Fruit fly (Drosophila melanogaster) whole organism, embryonic: ENCODE results near the gene dlt.

Source experiments
- Antp ChIP-seq: fragments of 200-800 bp; sonication (Bioruptor generic); optimal IDR thresholded peaks from 3 replicates; lab custom pipeline; 2016; ENCODE audit warnings: missing biosample characterization, missing genetic modification characterization
- Atf-2 ChIP-seq: fragments of 200-800 bp; sonication (Bioruptor generic); optimal IDR thresholded peaks from 2 replicates; lab custom pipeline; 2016; ENCODE audit warnings: missing biosample characterization, missing genetic modification characterization
- Blimp-1 ChIP-seq: fragments of 200-800 bp; sonication (Bioruptor generic); optimal IDR thresholded peaks from 3 replicates; lab custom pipeline; 2018; ENCODE audit warnings: missing biosample characterization, missing genetic modification characterization, mild to moderate bottlenecking, moderate library complexity, missing genetic modification reagents
- CG10274 ChIP-seq: fragments of 200-800 bp; sonication (Bioruptor generic); optimal IDR thresholded peaks from 3 replicates; lab custom pipeline; 2017; ENCODE audit warnings: missing biosample characterization, mild to moderate bottlenecking, missing genetic modification characterization
- CG11456 ChIP-seq: fragments of 200-800 bp; sonication (Bioruptor generic); IDR thresholded peaks from 3 replicates; pipeline ENCODE4 v1.3.6; 2022; ENCODE audit warnings: missing biosample characterization, missing genetic modification characterization
- CG12744 ChIP-seq: fragments of 200-800 bp; sonication (Bioruptor generic); optimal IDR thresholded peaks from 2 replicates; lab custom pipeline; 2016; ENCODE audit warnings: missing biosample characterization, missing genetic modification characterization
- CG13123 ChIP-seq: fragments of 200-800 bp; sonication (Bioruptor generic); optimal IDR thresholded peaks from 2 replicates; lab custom pipeline; 2016; ENCODE audit warnings: missing biosample characterization, missing genetic modification characterization
- CG13296 ChIP-seq: fragments of 200-800 bp; sonication (Bioruptor generic); optimal IDR thresholded peaks from 3 replicates; lab custom pipeline; 2018; ENCODE audit warnings: missing biosample characterization, mild to moderate bottlenecking, missing genetic modification characterization
- CG14050 ChIP-seq: fragments of 200-800 bp; sonication (Bioruptor generic); IDR thresholded peaks from 3 replicates; pipeline ENCODE4 v1.3.6; 2022; ENCODE audit warnings: missing biosample characterization, missing genetic modification characterization
- CG18476 ChIP-seq: fragments of 200-800 bp; sonication (Bioruptor generic); optimal IDR thresholded peaks from 2 replicates; lab custom pipeline; 2016; ENCODE audit warnings: missing biosample characterization, mild to moderate bottlenecking, missing genetic modification characterization
- CG3847 ChIP-seq: fragments of 200-800 bp; sonication (Bioruptor generic); IDR thresholded peaks from 2 replicates; pipeline ENCODE4 v1.3.6; 2022; ENCODE audit warnings: missing biosample characterization, missing genetic modification characterization
- CG4617 ChIP-seq: fragments of 200-800 bp; sonication (Bioruptor generic); optimal IDR thresholded peaks from 3 replicates; lab custom pipeline; 2016; ENCODE audit warnings: missing biosample characterization, missing genetic modification characterization, borderline replicate concordance
- CG4730 ChIP-seq: fragments of 200-800 bp; sonication (Bioruptor generic); IDR thresholded peaks from 2 replicates; pipeline ENCODE4 v1.3.6; 2022; ENCODE audit warnings: missing biosample characterization, missing genetic modification characterization
- CG6272 ChIP-seq: fragments of 200-800 bp; sonication (Bioruptor generic); IDR thresholded peaks from 2 replicates; pipeline ENCODE4 v1.3.6; 2022; ENCODE audit warnings: missing biosample characterization, missing genetic modification characterization
- CG6854 ChIP-seq: fragments of 200-800 bp; sonication (Bioruptor generic); optimal IDR thresholded peaks from 3 replicates; lab custom pipeline; 2017; ENCODE audit warnings: missing biosample characterization, mild to moderate bottlenecking, missing genetic modification characterization
- CG7357 ChIP-seq: fragments of 200-800 bp; sonication (Bioruptor generic); IDR thresholded peaks from 3 replicates; pipeline ENCODE4 v1.3.6; 2022; ENCODE audit warnings: missing biosample characterization, missing genetic modification characterization
- CG9727 ChIP-seq: fragments of 200-800 bp; sonication (Bioruptor generic); optimal IDR thresholded peaks from 3 replicates; lab custom pipeline; 2017; ENCODE audit warnings: missing biosample characterization, mild to moderate bottlenecking, missing genetic modification characterization
- CG9797 ChIP-seq: fragments of 200-800 bp; sonication (Bioruptor generic); optimal IDR thresholded peaks from 3 replicates; lab custom pipeline; 2018; ENCODE audit warnings: missing biosample characterization, mild to moderate bottlenecking, missing genetic modification characterization
- CG9817 ChIP-seq: fragments of 200-800 bp; sonication (Bioruptor generic); optimal IDR thresholded peaks from 2 replicates; lab custom pipeline; 2018; ENCODE audit warnings: missing biosample characterization, mild to moderate bottlenecking, missing genetic modification characterization, moderate library complexity
- Chrac-16 ChIP-seq: fragments of 200-800 bp; sonication (Bioruptor generic); optimal IDR thresholded peaks from 3 replicates; lab custom pipeline; 2016; ENCODE audit warnings: missing biosample characterization, missing genetic modification characterization
- Doc2 ChIP-seq: fragments of 200-800 bp; sonication (Bioruptor generic); IDR thresholded peaks from 2 replicates; pipeline ENCODE4 v1.3.6; 2022; ENCODE audit warnings: missing biosample characterization, missing genetic modification characterization
- Dp ChIP-seq: fragments of 200-800 bp; sonication (Bioruptor generic); optimal IDR thresholded peaks from 2 replicates; lab custom pipeline; 2018; ENCODE audit warnings: missing biosample characterization, mild to moderate bottlenecking, missing genetic modification characterization, moderate library complexity
- Dref ChIP-seq: fragments of 200-800 bp; sonication (Bioruptor generic); IDR thresholded peaks from 2 replicates; pipeline ENCODE4 v1.3.6; 2022; ENCODE audit warnings: missing biosample characterization, missing genetic modification characterization
- Hsf ChIP-seq: fragments of 200-800 bp; sonication (Bioruptor generic); optimal IDR thresholded peaks from 3 replicates; lab custom pipeline; 2016; ENCODE audit warnings: missing biosample characterization, missing genetic modification characterization
- Max ChIP-seq: fragments of 200-800 bp; sonication (Bioruptor generic); optimal IDR thresholded peaks from 2 replicates; lab custom pipeline; 2016; ENCODE audit warnings: missing biosample characterization, mild to moderate bottlenecking, missing genetic modification characterization
- NfI ChIP-seq: fragments of 200-800 bp; sonication (Bioruptor generic); optimal IDR thresholded peaks from 3 replicates; lab custom pipeline; 2018; ENCODE audit warnings: missing biosample characterization, mild to moderate bottlenecking, missing genetic modification characterization, moderate library complexity
- Sox100B ChIP-seq: fragments of 200-800 bp; sonication (Bioruptor generic); optimal IDR thresholded peaks from 3 replicates; lab custom pipeline; 2018; ENCODE audit warnings: missing biosample characterization, mild to moderate bottlenecking, missing genetic modification characterization
- Vsx1 ChIP-seq: fragments of 200-800 bp; sonication (Bioruptor generic); optimal IDR thresholded peaks from 2 replicates; lab custom pipeline; 2017; ENCODE audit warnings: missing biosample characterization, mild to moderate bottlenecking, missing genetic modification characterization, missing genetic modification reagents
- ab ChIP-seq: fragments of 200-800 bp; sonication (Bioruptor generic); optimal IDR thresholded peaks from 2 replicates; lab custom pipeline; 2016; ENCODE audit warnings: missing biosample characterization, missing genetic modification characterization
- bbx ChIP-seq: fragments of 200-800 bp; sonication (Bioruptor generic); IDR thresholded peaks from 2 replicates; pipeline ENCODE4 v1.3.6; 2022; ENCODE audit warnings: missing biosample characterization, missing genetic modification characterization; ENCODE audit not compliant: partially characterized antibody
- bowl ChIP-seq: fragments of 200-800 bp; sonication (Bioruptor generic); IDR thresholded peaks from 2 replicates; pipeline ENCODE4 v1.3.6; 2022; ENCODE audit warnings: missing biosample characterization, missing genetic modification characterization
- cato ChIP-seq: fragments of 200-800 bp; sonication (Bioruptor generic); optimal IDR thresholded peaks from 2 replicates; lab custom pipeline; 2016; ENCODE audit warnings: missing biosample characterization, missing genetic modification characterization, borderline replicate concordance
- chinmo ChIP-seq: fragments of 200-800 bp; sonication (Bioruptor generic); IDR thresholded peaks from 4 replicates; pipeline ENCODE4 v1.3.6; 2022; ENCODE audit warnings: missing biosample characterization, missing genetic modification characterization; ENCODE audit not compliant: partially characterized antibody
- crc ChIP-seq: fragments of 200-800 bp; sonication (Bioruptor generic); optimal IDR thresholded peaks from 2 replicates; lab custom pipeline; 2016; ENCODE audit warnings: missing biosample characterization, missing genetic modification characterization
- ewg ChIP-seq: fragments of 200-800 bp; sonication (Bioruptor generic); optimal IDR thresholded peaks from 3 replicates; lab custom pipeline; 2017; ENCODE audit warnings: mild to moderate bottlenecking, missing biosample characterization, missing genetic modification reagents, missing genetic modification characterization
- exex ChIP-seq: fragments of 200-800 bp; sonication (Bioruptor generic); optimal IDR thresholded peaks from 4 replicates; lab custom pipeline; 2018; ENCODE audit warnings: missing biosample characterization, mild to moderate bottlenecking, missing genetic modification characterization, moderate library complexity
- eyg ChIP-seq: fragments of 200-800 bp; sonication (Bioruptor generic); optimal IDR thresholded peaks from 3 replicates; lab custom pipeline; 2016; ENCODE audit warnings: missing biosample characterization, missing genetic modification characterization
- gsb ChIP-seq: fragments of 200-800 bp; sonication (Bioruptor generic); IDR thresholded peaks from 2 replicates; pipeline ENCODE4 v1.3.6; 2022; ENCODE audit warnings: missing biosample characterization, missing genetic modification characterization
- hbn ChIP-seq: fragments of 200-800 bp; sonication (Bioruptor generic); IDR thresholded peaks from 2 replicates; pipeline ENCODE4 v1.3.6; 2022; ENCODE audit warnings: missing biosample characterization, missing genetic modification characterization; ENCODE audit not compliant: partially characterized antibody
- inv ChIP-seq: fragments of 200-800 bp; sonication (Bioruptor generic); IDR thresholded peaks from 2 replicates; pipeline ENCODE4 v1.3.6; 2022; ENCODE audit warnings: missing biosample characterization, missing genetic modification characterization; ENCODE audit not compliant: partially characterized antibody
- lov ChIP-seq, 2 experiments: fragments of 200-800 bp in 1 of 2; fragments of >200 bp in 1 of 2; sonication (Bioruptor generic) in 1 of 2; IDR thresholded peaks in 1 of 2; optimal IDR thresholded peaks in 1 of 2; 2 replicates in 1 of 2; 3 replicates in 1 of 2; pipeline versions ENCODE4 v1.3.6 to Lab custom; 2017 to 2022; ENCODE audit warnings: missing biosample characterization in 1 of 2, missing genetic modification characterization in 1 of 2
- mam ChIP-seq: fragments of 200-800 bp; sonication (Bioruptor generic); optimal IDR thresholded peaks from 3 replicates; lab custom pipeline; 2016; ENCODE audit warnings: missing biosample characterization, missing genetic modification characterization
- psq ChIP-seq: fragments of 200-800 bp; sonication (Bioruptor generic); optimal IDR thresholded peaks from 2 replicates; lab custom pipeline; 2017; ENCODE audit warnings: missing biosample characterization, missing genetic modification characterization
- sisA ChIP-seq: fragments of 200-800 bp; sonication (Bioruptor generic); IDR thresholded peaks from 2 replicates; pipeline ENCODE4 v1.3.6; 2022; ENCODE audit warnings: missing biosample characterization, missing genetic modification characterization
- so ChIP-seq: fragments of 200-800 bp; sonication (Bioruptor generic); IDR thresholded peaks from 3 replicates; pipeline ENCODE4 v1.3.6; 2022; ENCODE audit warnings: missing biosample characterization, missing genetic modification characterization
- sug ChIP-seq: fragments of 200-800 bp; optimal IDR thresholded peaks from 2 replicates; lab custom pipeline; 2019; ENCODE audit warnings: missing biosample characterization, mild to moderate bottlenecking, missing genetic modification characterization, moderate library complexity
- trem ChIP-seq: fragments of 200-800 bp; optimal IDR thresholded peaks from 3 replicates; lab custom pipeline; 2019; ENCODE audit warnings: missing biosample characterization, mild to moderate bottlenecking, missing genetic modification characterization, moderate library complexity
- vfl ChIP-seq: fragments of 200-800 bp; sonication (Bioruptor generic); optimal IDR thresholded peaks from 2 replicates; lab custom pipeline; 2016; ENCODE audit warnings: missing biosample characterization, missing genetic modification characterization

Gene dlt

dm6 chr3L:1740129-1740975, 54.8 kb downstream of the dlt start (continued):
- no peak for TF ChIP-seq trem (tag; lab: Kevin White, UChicago)
- TF ChIP-seq Sox100B = no peak
- TF ChIP-seq ewg (GFP tag; lab: Kevin White, UChicago) = peak; percentile 42
- no peak for TF ChIP-seq CG10274 (GFP tag; lab: Kevin White, UChicago)
- TF ChIP-seq bowl (GFP tag; lab: Robert Waterston, UW) = peak; percentile 74; the same call in 1 of the 2 replicates
- peak; percentile 68 for TF ChIP-seq NfI (GFP tag; lab: Kevin White, UChicago)
- peak; percentile 22 for TF ChIP-seq sug (tag; lab: Kevin White, UChicago)
- peak; percentile 73; the same call in 2 of the 3 replicates for TF ChIP-seq CG14050
- TF ChIP-seq inv (GFP tag; lab: Robert Waterston, UW) = no peak
- TF ChIP-seq sisA (GFP tag; lab: Robert Waterston, UW) = peak; percentile 71
- TF ChIP-seq CG4617 (GFP tag; lab: Kevin White, UChicago) = no peak
- TF ChIP-seq Hsf (GFP tag; lab: Kevin White, UChicago) = peak; percentile 72
- peak; percentile 60 for TF ChIP-seq crc (GFP tag; lab: Kevin White, UChicago)
- TF ChIP-seq CG6854 (GFP tag; lab: Kevin White, UChicago) = no peak
- no peak for TF ChIP-seq Vsx1 (GFP tag; lab: Kevin White, UChicago)
- peak; percentile 6 for TF ChIP-seq eyg (GFP tag; lab: Kevin White, UChicago)
- TF ChIP-seq vfl = peak; percentile 11
- TF ChIP-seq Doc2 (GFP tag; lab: Robert Waterston, UW) = peak; percentile 16; the same call in 1 of the 2 replicates
- TF ChIP-seq Blimp-1 = no peak
- TF ChIP-seq CG3847 (GFP tag; lab: Robert Waterston, UW) = peak; percentile 66; the same call in 1 of the 2 replicates
- TF ChIP-seq so (GFP tag; lab: Robert Waterston, UW) = peak; percentile 81
- no peak for TF ChIP-seq Dref
- no peak for TF ChIP-seq lov (optimal IDR thresholded peaks at IDR 0.05; lab: Kevin White, UChicago)
- TF ChIP-seq lov (GFP tag; IDR thresholded peaks at IDR 0.05; lab: Robert Waterston, UW) = 0 out of 3 replicates have a peak, but pooled peaks have one; percentile 23
- peak; percentile 32 for TF ChIP-seq CG12744 (GFP tag; lab: Kevin White, UChicago)
- no peak for TF ChIP-seq CG18476 (GFP tag; lab: Kevin White, UChicago)
- no peak for TF ChIP-seq Max (GFP tag; lab: Kevin White, UChicago)
- no peak for TF ChIP-seq hbn (GFP tag; lab: Robert Waterston, UW)
- TF ChIP-seq Atf-2 = peak; percentile 40
- peak; percentile 69 for TF ChIP-seq CG6272
- no peak for TF ChIP-seq exex (tag; lab: Kevin White, UChicago)
- peak; percentile 27 for TF ChIP-seq cato (GFP tag; lab: Kevin White, UChicago)
- peak; percentile 83; the same call in 3 of the 4 replicates for TF ChIP-seq chinmo (GFP tag; lab: Robert Waterston, UW)
- TF ChIP-seq mam = peak; percentile 67
- TF ChIP-seq Antp = peak; percentile 57
- peak; percentile 22 for TF ChIP-seq CG13123
- TF ChIP-seq CG9797 (GFP tag; lab: Kevin White, UChicago) = no peak
- TF ChIP-seq CG7357 (GFP tag; lab: Robert Waterston, UW) = peak; percentile 66; the same call in 2 of the 3 replicates
- peak; percentile 75 for TF ChIP-seq CG4730 (GFP tag; lab: Robert Waterston, UW)
- TF ChIP-seq CG9727 = peak; percentile 24
- TF ChIP-seq bbx = no peak
- TF ChIP-seq Chrac-16 (GFP tag; lab: Kevin White, UChicago) = peak; percentile 37
- no peak for TF ChIP-seq psq (GFP tag; lab: Kevin White, UChicago)
- peak; percentile 56 for TF ChIP-seq gsb (GFP tag; lab: Robert Waterston, UW)
- peak; percentile 51 for TF ChIP-seq CG9817 (tag; lab: Kevin White, UChicago)
- peak; percentile 76; the same call in 2 of the 3 replicates for TF ChIP-seq CG11456 (GFP tag; lab: Robert Waterston, UW)
- TF ChIP-seq Dp (GFP tag; lab: Kevin White, UChicago) = no peak
- peak; percentile 26 for TF ChIP-seq ab (GFP tag; lab: Kevin White, UChicago)
- TF ChIP-seq CG13296 (GFP tag; lab: Kevin White, UChicago) = peak; percentile 46
